Fruit fly (Drosophila melanogaster) whole organism, embryonic: Measurements from ENCODE around the gene Lrpprc2.

ENCODE experiments used
- Antp ChIP-seq: fragments of 200-800 bp; sonication (Bioruptor generic); optimal IDR thresholded peaks from 3 replicates; lab custom pipeline; 2016; ENCODE audit warnings: missing biosample characterization, missing genetic modification characterization
- B-H2 ChIP-seq: fragments of 200-800 bp; sonication (Bioruptor generic); optimal IDR thresholded peaks from 2 replicates; lab custom pipeline; 2018; ENCODE audit warnings: missing biosample characterization, mild to moderate bottlenecking, missing genetic modification characterization
- Bdp1 ChIP-seq: fragments of 200-800 bp; sonication (Bioruptor generic); optimal IDR thresholded peaks from 3 replicates; lab custom pipeline; 2016; ENCODE audit warnings: missing biosample characterization, missing genetic modification characterization
- CG10321 ChIP-seq: fragments of 200-800 bp; sonication (Bioruptor generic); IDR thresholded peaks from 2 replicates; pipeline ENCODE4 v1.3.6; 2022; ENCODE audit warnings: missing biosample characterization, missing genetic modification characterization
- CG10462 ChIP-seq: fragments of 200-800 bp; sonication (Bioruptor generic); optimal IDR thresholded peaks from 2 replicates; lab custom pipeline; 2016; ENCODE audit warnings: missing biosample characterization, missing genetic modification characterization
- CG12155 ChIP-seq: fragments of 200-800 bp; sonication (Bioruptor generic); optimal IDR thresholded peaks from 3 replicates; lab custom pipeline; 2016; ENCODE audit warnings: missing biosample characterization, missing genetic modification characterization
- CG14667 ChIP-seq: fragments of 200-800 bp; sonication (Bioruptor generic); IDR thresholded peaks from 2 replicates; pipeline ENCODE4 v1.3.6; 2022; ENCODE audit warnings: missing biosample characterization, missing genetic modification characterization
- CG18262 ChIP-seq: fragments of 200-800 bp; optimal IDR thresholded peaks from 3 replicates; lab custom pipeline; 2019; ENCODE audit warnings: missing biosample characterization, mild to moderate bottlenecking, missing genetic modification characterization, moderate library complexity
- CG2116 ChIP-seq: fragments of 200-800 bp; sonication (Bioruptor generic); optimal IDR thresholded peaks from 3 replicates; lab custom pipeline; 2018; ENCODE audit warnings: missing biosample characterization, mild to moderate bottlenecking, missing genetic modification characterization
- CG2889 ChIP-seq: fragments of 200-800 bp; sonication (Bioruptor generic); IDR thresholded peaks from 3 replicates; pipeline ENCODE4 v1.3.6; 2022; ENCODE audit warnings: missing biosample characterization, missing genetic modification characterization
- CG3726 ChIP-seq: fragments of 200-800 bp; sonication (Bioruptor generic); IDR thresholded peaks from 3 replicates; pipeline ENCODE4, ENCODE4 v1.3.6; 2022; ENCODE audit warnings: missing biosample characterization, missing genetic modification characterization
- CG3847 ChIP-seq: fragments of 200-800 bp; sonication (Bioruptor generic); IDR thresholded peaks from 2 replicates; pipeline ENCODE4 v1.3.6; 2022; ENCODE audit warnings: missing biosample characterization, missing genetic modification characterization
- CG3995 ChIP-seq: fragments of 200-800 bp; sonication (Bioruptor generic); optimal IDR thresholded peaks from 3 replicates; lab custom pipeline; 2016; ENCODE audit warnings: missing biosample characterization, missing genetic modification characterization
- CG42726 ChIP-seq: fragments of 200-800 bp; sonication (Bioruptor generic); IDR thresholded peaks from 2 replicates; pipeline ENCODE4 v1.3.6; 2022; ENCODE audit warnings: missing biosample characterization, missing genetic modification characterization; ENCODE audit not compliant: partially characterized antibody
- CG7745 ChIP-seq: fragments of 200-800 bp; sonication (Bioruptor generic); optimal IDR thresholded peaks from 2 replicates; lab custom pipeline; 2018; ENCODE audit warnings: missing biosample characterization, mild to moderate bottlenecking, missing genetic modification characterization, moderate library complexity
- CG7786 ChIP-seq: fragments of 200-800 bp; sonication (Bioruptor generic); optimal IDR thresholded peaks from 2 replicates; lab custom pipeline; 2016; ENCODE audit warnings: missing biosample characterization, missing genetic modification characterization
- CG9609 ChIP-seq: fragments of 200-800 bp; sonication (Bioruptor generic); optimal IDR thresholded peaks from 3 replicates; lab custom pipeline; 2016; ENCODE audit warnings: missing biosample characterization, missing genetic modification characterization
- Camta ChIP-seq: fragments of 200-800 bp; sonication (Bioruptor generic); optimal IDR thresholded peaks from 2 replicates; lab custom pipeline; 2016; ENCODE audit warnings: missing biosample characterization, missing genetic modification characterization
- CkIIα-i1 ChIP-seq: fragments of 200-800 bp; sonication (Bioruptor generic); IDR thresholded peaks from 2 replicates; pipeline ENCODE4 v1.3.6; 2022; ENCODE audit warnings: missing biosample characterization, missing genetic modification characterization
- Dad ChIP-seq: fragments of 200-800 bp; sonication (Bioruptor generic); optimal IDR thresholded peaks from 3 replicates; lab custom pipeline; 2016; ENCODE audit warnings: missing biosample characterization, missing genetic modification characterization
- Dip3 ChIP-seq: fragments of 200-800 bp; sonication (Bioruptor generic); optimal IDR thresholded peaks from 3 replicates; lab custom pipeline; 2016; ENCODE audit warnings: missing biosample characterization, missing genetic modification characterization
- Dref ChIP-seq: fragments of 200-800 bp; sonication (Bioruptor generic); IDR thresholded peaks from 2 replicates; pipeline ENCODE4 v1.3.6; 2022; ENCODE audit warnings: missing biosample characterization, missing genetic modification characterization
- Ets65A ChIP-seq: fragments of 200-800 bp; sonication (Bioruptor generic); peaks from one replicate; lab custom pipeline; 2016; ENCODE audit warnings: missing biosample characterization, missing genetic modification characterization
- Ets97D ChIP-seq: fragments of 200-800 bp; sonication (Bioruptor generic); optimal IDR thresholded peaks from 3 replicates; lab custom pipeline; 2016; ENCODE audit warnings: missing biosample characterization, missing genetic modification characterization
- HLH4C ChIP-seq: fragments of 200-800 bp; sonication (Bioruptor generic); IDR thresholded peaks from 3 replicates; pipeline ENCODE4 v1.3.6; 2022; ENCODE audit warnings: missing biosample characterization, missing genetic modification characterization; ENCODE audit not compliant: partially characterized antibody
- HmgZ ChIP-seq: fragments of 200-800 bp; sonication (Bioruptor generic); optimal IDR thresholded peaks from 2 replicates; lab custom pipeline; 2018; ENCODE audit warnings: missing biosample characterization, mild to moderate bottlenecking, missing genetic modification characterization
- Kr ChIP-seq: fragments of 200-800 bp; sonication (Bioruptor generic); optimal IDR thresholded peaks from 2 replicates; lab custom pipeline; 2017; ENCODE audit warnings: missing biosample characterization, mild to moderate bottlenecking, missing genetic modification characterization
- Sin3A ChIP-seq: fragments of >200 bp; optimal IDR thresholded peaks from 2 replicates; lab custom pipeline; 2018
- Stat92E ChIP-seq, 3 experiments: fragments of >200 bp in 2 of 3; fragments of 200-800 bp in 1 of 3; sonication (Bioruptor generic) in 1 of 3; optimal IDR thresholded peaks; 2 replicates each; lab custom pipeline; 2017 to 2019; ENCODE audit warnings: missing biosample characterization in 3 of 3, missing genetic modification characterization in 3 of 3, mild to moderate bottlenecking in 1 of 3, moderate library complexity in 1 of 3
- aop ChIP-seq: fragments of 200-800 bp; sonication (Bioruptor generic); IDR thresholded peaks from 2 replicates; pipeline ENCODE4 v1.3.6; 2022; ENCODE audit warnings: missing biosample characterization, missing genetic modification characterization
- az2 ChIP-seq: fragments of 200-800 bp; sonication (Bioruptor generic); optimal IDR thresholded peaks from 3 replicates; lab custom pipeline; 2016; ENCODE audit warnings: missing biosample characterization, missing genetic modification characterization
- dpn ChIP-seq, 2 experiments: fragments of 200-800 bp; sonication (Bioruptor generic); optimal IDR thresholded peaks; 3 replicates each; lab custom pipeline; 2016; ENCODE audit warnings: missing biosample characterization in 2 of 2, missing genetic modification characterization in 2 of 2
- ems ChIP-seq: fragments of 200-800 bp; sonication (Bioruptor generic); optimal IDR thresholded peaks from 3 replicates; lab custom pipeline; 2016; ENCODE audit warnings: missing biosample characterization, missing genetic modification characterization
- en ChIP-seq: fragments of 200-800 bp; sonication (Bioruptor generic); optimal IDR thresholded peaks from 2 replicates; lab custom pipeline; 2016; ENCODE audit warnings: missing biosample characterization, missing genetic modification characterization
- ewg ChIP-seq: fragments of 200-800 bp; sonication (Bioruptor generic); optimal IDR thresholded peaks from 3 replicates; lab custom pipeline; 2017; ENCODE audit warnings: mild to moderate bottlenecking, missing biosample characterization, missing genetic modification reagents, missing genetic modification characterization
- gfzf ChIP-seq: fragments of 200-800 bp; sonication (Bioruptor generic); optimal IDR thresholded peaks from 2 replicates; lab custom pipeline; 2016; ENCODE audit warnings: missing biosample characterization, mild to moderate bottlenecking, missing genetic modification characterization, moderate library complexity
- gro ChIP-seq: fragments of 200-800 bp; sonication (Bioruptor generic); optimal IDR thresholded peaks from 2 replicates; lab custom pipeline; 2016; ENCODE audit warnings: missing biosample characterization, missing genetic modification characterization
- ind ChIP-seq: fragments of 200-800 bp; sonication (Bioruptor generic); optimal IDR thresholded peaks from 3 replicates; lab custom pipeline; 2016; ENCODE audit warnings: missing biosample characterization, missing genetic modification characterization
- ken ChIP-seq: fragments of 200-800 bp; sonication (Bioruptor generic); IDR thresholded peaks from 3 replicates; pipeline ENCODE4 v1.3.6; 2022; ENCODE audit warnings: missing biosample characterization, missing genetic modification characterization
- knrl ChIP-seq: fragments of 200-800 bp; sonication (Bioruptor generic); IDR thresholded peaks from 3 replicates; pipeline ENCODE4 v1.3.6; 2022; ENCODE audit warnings: missing biosample characterization, missing genetic modification characterization; ENCODE audit not compliant: partially characterized antibody
- oc ChIP-seq: fragments of 200-800 bp; sonication (Bioruptor generic); optimal IDR thresholded peaks from 2 replicates; lab custom pipeline; 2018; ENCODE audit warnings: missing biosample characterization, mild to moderate bottlenecking, missing genetic modification characterization, moderate library complexity
- p53 ChIP-seq: fragments of 200-800 bp; sonication (Bioruptor generic); optimal IDR thresholded peaks from 2 replicates; lab custom pipeline; 2016; ENCODE audit warnings: missing biosample characterization, missing genetic modification characterization
- pho ChIP-seq: fragments of 200-800 bp; sonication (Bioruptor generic); optimal IDR thresholded peaks from 2 replicates; lab custom pipeline; 2016; ENCODE audit warnings: missing biosample characterization, missing genetic modification characterization
- phol ChIP-seq: fragments of 200-800 bp; sonication (Bioruptor generic); optimal IDR thresholded peaks from 3 replicates; lab custom pipeline; 2018; ENCODE audit warnings: missing biosample characterization, mild to moderate bottlenecking, missing genetic modification characterization, moderate library complexity
- prd ChIP-seq, 3 experiments: fragments of >200 bp in 2 of 3; fragments of 200-800 bp in 1 of 3; sonication (Bioruptor generic) in 1 of 3; optimal IDR thresholded peaks in 2 of 3; IDR thresholded peaks in 1 of 3; 2 replicates in 2 of 3; 3 replicates in 1 of 3; pipeline versions ENCODE4 v1.3.6 to Lab custom; 2017 to 2022; ENCODE audit warnings: missing biosample characterization in 1 of 3, missing genetic modification characterization in 1 of 3
- slbo ChIP-seq: fragments of 200-800 bp; sonication (Bioruptor generic); IDR thresholded peaks from 2 replicates; pipeline ENCODE4 v1.3.6; 2022; ENCODE audit warnings: missing biosample characterization, missing genetic modification characterization
- stc ChIP-seq: fragments of 200-800 bp; sonication (Bioruptor generic); IDR thresholded peaks from 2 replicates; pipeline ENCODE4 v1.3.6; 2022; ENCODE audit warnings: missing biosample characterization, missing genetic modification characterization
- tna ChIP-seq: fragments of 200-800 bp; sonication (Bioruptor generic); IDR thresholded peaks from 2 replicates; pipeline ENCODE4 v1.3.6; 2022; ENCODE audit warnings: missing biosample characterization, missing genetic modification characterization; ENCODE audit not compliant: partially characterized antibody
- zf30C ChIP-seq: fragments of 200-800 bp; sonication (Bioruptor generic); optimal IDR thresholded peaks from 3 replicates; lab custom pipeline; 2018; ENCODE audit warnings: missing biosample characterization, mild to moderate bottlenecking, missing genetic modification characterization

The Lrpprc2 gene

dm6 chrX:1476848-1477247 lies 16.4 kb upstream of the Lrpprc2 start, which contains the start of the genes Rab27 and mei-38 (continued):
- no peak for TF ChIP-seq prd (optimal IDR thresholded peaks at IDR 0.05; lab: Kevin White, UChicago)
- 0 out of 3 replicates have a peak, but pooled peaks have one; percentile 16 for TF ChIP-seq prd (GFP tag; IDR thresholded peaks at IDR 0.05; lab: Robert Waterston, UW)
- no peak for TF ChIP-seq Dad (GFP tag; lab: Kevin White, UChicago)
- peak; percentile 57; the same call in 1 of the 2 replicates for TF ChIP-seq slbo (GFP tag; lab: Robert Waterston, UW)
- no peak for TF ChIP-seq CG2889
- peak; percentile 59 for TF ChIP-seq Sin3A (lab: Kevin White, UChicago)
- no peak for TF ChIP-seq ems
- no peak for TF ChIP-seq CG3726 (GFP tag; lab: Robert Waterston, UW)
- TF ChIP-seq CG3995 (GFP tag; lab: Kevin White, UChicago): no peak
- peak; percentile 2 for TF ChIP-seq Dip3
- peak; percentile 54 for TF ChIP-seq Ets97D (GFP tag; lab: Kevin White, UChicago)
- peak; percentile 57 for TF ChIP-seq gfzf (GFP tag; lab: Kevin White, UChicago)
- 0 out of 2 replicates have a peak, but pooled peaks have one; percentile 36 for TF ChIP-seq tna
- no peak for TF ChIP-seq az2
- TF ChIP-seq CG42726: peak; percentile 72
- TF ChIP-seq Camta (GFP tag; lab: Kevin White, UChicago): peak; percentile 9
- peak; percentile 11 for TF ChIP-seq B-H2 (GFP tag; lab: Kevin White, UChicago)
- no peak for TF ChIP-seq Stat92E (GFP tag; optimal IDR thresholded peaks at IDR 0.05; lab: Kevin White, UChicago)
- TF ChIP-seq CG2116 (GFP tag; lab: Kevin White, UChicago): peak; percentile 69
- peak; percentile 36 for TF ChIP-seq CG7786 (GFP tag; lab: Kevin White, UChicago)
- peak; percentile 88 for TF ChIP-seq Dref (GFP tag; lab: Robert Waterston, UW)
- no peak for TF ChIP-seq gro (GFP tag; lab: Kevin White, UChicago)
- TF ChIP-seq p53: no peak
- TF ChIP-seq aop (GFP tag; lab: Robert Waterston, UW): no peak
- TF ChIP-seq CG10462: no peak
- no peak for TF ChIP-seq CG7745 (tag; lab: Kevin White, UChicago)
- no peak for TF ChIP-seq stc (GFP tag; lab: Robert Waterston, UW)
- no peak for TF ChIP-seq CG18262 (tag; lab: Kevin White, UChicago)
- TF ChIP-seq HmgZ: peak; percentile 33
- TF ChIP-seq Bdp1 (GFP tag; lab: Kevin White, UChicago): peak; percentile 22
- no peak for TF ChIP-seq ind (GFP tag; lab: Kevin White, UChicago)
- TF ChIP-seq ken: 0 out of 3 replicates have a peak, but pooled peaks have one; percentile 48
- peak; percentile 42 for TF ChIP-seq CG9609 (GFP tag; lab: Kevin White, UChicago)
- TF ChIP-seq dpn (GFP tag; optimal IDR thresholded peaks at IDR 0.05; lab: Kevin White, UChicago): peak; percentile 40 to 56
- TF ChIP-seq zf30C (GFP tag; lab: Kevin White, UChicago): peak; percentile 40
- peak; percentile 70 for TF ChIP-seq Ets65A (GFP tag; lab: Kevin White, UChicago)
- peak; percentile 60; the same call in 2 of the 3 replicates for TF ChIP-seq knrl (GFP tag; lab: Robert Waterston, UW)
- no peak for TF ChIP-seq CG14667
- peak; percentile 32 for TF ChIP-seq Antp (GFP tag; lab: Kevin White, UChicago)
- TF ChIP-seq phol (tag; lab: Kevin White, UChicago): peak; percentile 48
- peak; percentile 17 for TF ChIP-seq CG12155 (GFP tag; lab: Kevin White, UChicago)
- TF ChIP-seq Kr (GFP tag; lab: Kevin White, UChicago): no peak
- TF ChIP-seq CG10321: peak; percentile 47; the same call in 1 of the 2 replicates
- TF ChIP-seq CkIIα-i1 (GFP tag; lab: Robert Waterston, UW): no peak
- TF ChIP-seq en (GFP tag; lab: Kevin White, UChicago): no peak
- TF ChIP-seq ewg (GFP tag; lab: Kevin White, UChicago): peak; percentile 68
- peak; percentile 37 for TF ChIP-seq pho
- TF ChIP-seq oc (tag; lab: Kevin White, UChicago): no peak
- TF ChIP-seq CG3847 (GFP tag; lab: Robert Waterston, UW): peak; percentile 52
- peak; percentile 62; the same call in 2 of the 3 replicates for TF ChIP-seq HLH4C (GFP tag; lab: Robert Waterston, UW)
